Worm (Caenorhabditis elegans) whole organism, midembryonic: ENCODE data around the gene C03B1.9.

Experiments used
- T22C8.4 ChIP-seq: fragments of 200-800 bp; sonication (Bioruptor generic); IDR thresholded peaks from 2 replicates; pipeline ENCODE4 v1.3.6; 2022; ENCODE audit warnings: missing genetic modification characterization, missing compliant biosample characterization
- cog-1 ChIP-seq: sonication (generic microtip); optimal IDR thresholded peaks from 2 replicates; lab custom pipeline; 2016; ENCODE audit warnings: missing genetic modification characterization, missing compliant biosample characterization
- flt-1 ChIP-seq: fragments of 200-800 bp; sonication (Bioruptor generic); IDR thresholded peaks from 2 replicates; pipeline ENCODE4 v1.3.6; 2022; ENCODE audit warnings: missing genetic modification characterization, missing compliant biosample characterization
- klf-2 ChIP-seq: fragments of 200-800 bp; sonication (Bioruptor generic); conservative IDR thresholded peaks from 2 replicates; pipeline ENCODE4 v1.3.6; 2022; ENCODE audit warnings: missing genetic modification reagents, missing genetic modification characterization, missing compliant biosample characterization
- med-1 ChIP-seq: sonication (generic microtip); optimal IDR thresholded peaks from 2 replicates; lab custom pipeline; 2017; ENCODE audit warnings: missing genetic modification characterization, mild to moderate bottlenecking, missing compliant biosample characterization, antibody characterized with exemption, missing genetic modification reagents; ENCODE audit not compliant: insufficient read depth
- ref-1 ChIP-seq: fragments of 200-800 bp; sonication (Bioruptor generic); conservative IDR thresholded peaks from 2 replicates; pipeline ENCODE4 v1.3.6; 2022; ENCODE audit warnings: missing genetic modification reagents, missing genetic modification characterization, missing compliant biosample characterization
- tab-1 ChIP-seq: fragments of 200-800 bp; sonication (Bioruptor generic); IDR thresholded peaks from 2 replicates; pipeline ENCODE4 v1.3.6; 2022; ENCODE audit warnings: missing genetic modification characterization, missing compliant biosample characterization
- ztf-23 ChIP-seq: fragments of 200-800 bp; sonication (Bioruptor generic); IDR thresholded peaks from 2 replicates; pipeline ENCODE4 v1.3.6; 2022; ENCODE audit warnings: missing genetic modification reagents, missing genetic modification characterization, missing compliant biosample characterization
- ztf-29 ChIP-seq: fragments of 200-800 bp; sonication (Bioruptor generic); IDR thresholded peaks from 2 replicates; pipeline ENCODE4 v1.3.6; 2022; ENCODE audit warnings: missing genetic modification reagents, missing genetic modification characterization, missing compliant biosample characterization

- TF ChIP-seq flt-1 (no peak), med-1 (GFP tag; lab: Kevin White, UChicago) (no peak), tab-1 (GFP tag; lab: Robert Waterston, UW) (no peak), T22C8.4 (no peak), cog-1 (tag; lab: Kevin White, UChicago) (no peak), ztf-23 (GFP tag; lab: Robert Waterston, UW) (no peak), ztf-29 (GFP tag; lab: Robert Waterston, UW) (no peak), klf-2 (no peak), ref-1 (no peak)
These were observed 27.4 kb downstream of the C03B1.9 start, which contains the start of gene chtb-3 for ce11 chrX:6319546-6319945.
